Worm (Caenorhabditis elegans) whole organism, L1 larva: Measurements from ENCODE around the gene vig-1.

Experiments
- C04F5.9 ChIP-seq: sonication (generic microtip); optimal IDR thresholded peaks from 2 replicates; lab custom pipeline; 2016; ENCODE audit warnings: missing genetic modification characterization, missing compliant biosample characterization
- C16A3.4 ChIP-seq: fragments of 150-350 bp; optimal IDR thresholded peaks from 2 replicates; lab custom pipeline; 2014; ENCODE audit warnings: missing biosample characterization, missing genetic modification characterization
- C34B4.2 ChIP-seq: sonication (generic microtip); optimal IDR thresholded peaks from 2 replicates; lab custom pipeline; 2017; ENCODE audit warnings: mild to moderate bottlenecking, missing genetic modification characterization, missing compliant biosample characterization
- F16B12.6 ChIP-seq: fragments of 150-350 bp; optimal IDR thresholded peaks from 2 replicates; lab custom pipeline; 2014; ENCODE audit warnings: missing biosample characterization, missing genetic modification characterization
- aly-2 ChIP-seq: fragments of 150-350 bp; optimal IDR thresholded peaks from 2 replicates; lab custom pipeline; 2014; ENCODE audit warnings: missing biosample characterization, missing genetic modification characterization
- ceh-82 ChIP-seq, 3 experiments: fragments of 150-350 bp in 1 of 3; sonication (generic microtip) in 2 of 3; optimal IDR thresholded peaks; 2 replicates each; lab custom pipeline; 2014 to 2017; ENCODE audit warnings: missing biosample characterization in 3 of 3, missing genetic modification characterization in 3 of 3
- ceh-90 ChIP-seq: sonication (generic microtip); optimal IDR thresholded peaks from 2 replicates; lab custom pipeline; 2016; ENCODE audit warnings: missing genetic modification characterization, missing compliant biosample characterization
- ces-1 ChIP-seq: fragments of 150-350 bp; optimal IDR thresholded peaks from 2 replicates; lab custom pipeline; 2014; ENCODE audit warnings: missing biosample characterization, missing genetic modification reagents, missing genetic modification characterization
- dpl-1 ChIP-seq, 3 experiments: fragments of 150-350 bp in 2 of 3; sonication (generic microtip) in 1 of 3; optimal IDR thresholded peaks; 2 replicates each; lab custom pipeline; 2014 to 2017; ENCODE audit warnings: missing biosample characterization in 3 of 3, missing genetic modification characterization in 3 of 3, missing genetic modification reagents in 3 of 3
- efl-1 ChIP-seq, 4 experiments: fragments of 150-350 bp; optimal IDR thresholded peaks in 3 of 4; peaks in 1 of 4; 1 replicate in 1 of 4; 2 replicates in 3 of 4; lab custom pipeline; 2014; ENCODE audit warnings: missing biosample characterization in 2 of 4, missing genetic modification characterization in 2 of 4, missing genetic modification reagents in 2 of 4
- efl-3 ChIP-seq: fragments of 200-800 bp; sonication (Bioruptor generic); optimal IDR thresholded peaks from 2 replicates; lab custom pipeline; 2018; ENCODE audit warnings: mild to moderate bottlenecking, missing genetic modification characterization, missing compliant biosample characterization
- elt-2 ChIP-seq: sonication (generic microtip); optimal IDR thresholded peaks from 2 replicates; lab custom pipeline; 2016; ENCODE audit warnings: missing genetic modification characterization, mild to moderate bottlenecking, inconsistent platforms, missing compliant biosample characterization, missing genetic modification reagents
- ets-5 ChIP-seq: fragments of 200-800 bp; sonication (Bioruptor generic); IDR thresholded peaks from 2 replicates; pipeline ENCODE4 v1.3.6; 2022; ENCODE audit warnings: missing genetic modification characterization, missing compliant biosample characterization
- fkh-10 ChIP-seq: sonication (generic microtip); optimal IDR thresholded peaks from 2 replicates; lab custom pipeline; 2017; ENCODE audit warnings: missing biosample characterization, missing genetic modification reagents, missing genetic modification characterization
- fkh-8 ChIP-seq: sonication (generic microtip); optimal IDR thresholded peaks from 2 replicates; lab custom pipeline; 2016; ENCODE audit warnings: mild to moderate bottlenecking, missing genetic modification characterization, missing compliant biosample characterization
- hlh-4 ChIP-seq: sonication (generic microtip); optimal IDR thresholded peaks from 2 replicates; lab custom pipeline; 2016; ENCODE audit warnings: mild to moderate bottlenecking, missing genetic modification characterization, missing compliant biosample characterization
- isw-1 ChIP-seq: fragments of 200-800 bp; sonication (Bioruptor generic); IDR thresholded peaks from 2 replicates; pipeline ENCODE4 v1.3.6; 2022; ENCODE audit warnings: missing genetic modification characterization, missing compliant biosample characterization
- jun-1 ChIP-seq: fragments of 150-350 bp; optimal IDR thresholded peaks from 2 replicates; lab custom pipeline; 2014; ENCODE audit warnings: missing biosample characterization, missing genetic modification reagents, missing genetic modification characterization
- lin-13 ChIP-seq: fragments of 150-350 bp; optimal IDR thresholded peaks from 2 replicates; lab custom pipeline; 2014; ENCODE audit warnings: missing biosample characterization, missing genetic modification reagents, missing genetic modification characterization
- lin-14 ChIP-seq: fragments of 200-800 bp; sonication (Bioruptor generic); optimal IDR thresholded peaks from 2 replicates; lab custom pipeline; 2018; ENCODE audit warnings: mild to moderate bottlenecking, missing genetic modification characterization, moderate library complexity, missing compliant biosample characterization
- lir-3 ChIP-seq: sonication (generic microtip); optimal IDR thresholded peaks from 2 replicates; lab custom pipeline; 2016; ENCODE audit warnings: mild to moderate bottlenecking, missing genetic modification characterization, moderate library complexity, missing compliant biosample characterization; ENCODE audit not compliant: poor library complexity
- lsy-2 ChIP-seq, 2 experiments: fragments of 150-350 bp; optimal IDR thresholded peaks; 2 replicates each; lab custom pipeline; 2014; ENCODE audit warnings: missing biosample characterization in 2 of 2, missing genetic modification characterization in 2 of 2
- mef-2 ChIP-seq: fragments of 150-350 bp; optimal IDR thresholded peaks from 2 replicates; lab custom pipeline; 2014; ENCODE audit warnings: missing biosample characterization, missing genetic modification characterization
- mep-1 ChIP-seq: fragments of 150-350 bp; optimal IDR thresholded peaks from 2 replicates; lab custom pipeline; 2014; ENCODE audit warnings: missing biosample characterization, missing genetic modification characterization
- nhr-11 ChIP-seq: fragments of 150-350 bp; optimal IDR thresholded peaks from 2 replicates; lab custom pipeline; 2014; ENCODE audit warnings: missing biosample characterization, missing genetic modification characterization
- nhr-47 ChIP-seq: sonication (generic microtip); optimal IDR thresholded peaks from 2 replicates; lab custom pipeline; 2016; ENCODE audit warnings: mild to moderate bottlenecking, missing genetic modification characterization, moderate library complexity, missing compliant biosample characterization
- nhr-71 ChIP-seq: sonication (generic microtip); optimal IDR thresholded peaks from 2 replicates; lab custom pipeline; 2016; ENCODE audit warnings: mild to moderate bottlenecking, missing genetic modification characterization, moderate library complexity, missing compliant biosample characterization
- nhr-77 ChIP-seq: fragments of 150-350 bp; optimal IDR thresholded peaks from 2 replicates; lab custom pipeline; 2014; ENCODE audit warnings: missing biosample characterization, missing genetic modification characterization
- nhr-85 ChIP-seq: sonication (generic microtip); peaks from one replicate; lab custom pipeline; 2016; ENCODE audit warnings: missing genetic modification characterization, inconsistent platforms, missing compliant biosample characterization
- sup-37 ChIP-seq: fragments of 200-800 bp; sonication (Bioruptor generic); optimal IDR thresholded peaks from 2 replicates; lab custom pipeline; 2018; ENCODE audit warnings: mild to moderate bottlenecking, missing genetic modification characterization, missing compliant biosample characterization
- unc-30 ChIP-seq: sonication (generic microtip); optimal IDR thresholded peaks from 2 replicates; lab custom pipeline; 2017; ENCODE audit warnings: missing biosample characterization, missing genetic modification characterization
- unc-86 ChIP-seq: sonication (generic microtip); optimal IDR thresholded peaks from 2 replicates; lab custom pipeline; 2016; ENCODE audit warnings: missing genetic modification characterization, missing compliant biosample characterization
- ztf-4 ChIP-seq: fragments of 150-350 bp; optimal IDR thresholded peaks from 2 replicates; lab custom pipeline; 2014; ENCODE audit warnings: missing biosample characterization, missing genetic modification characterization

The vig-1 gene

DNA sequence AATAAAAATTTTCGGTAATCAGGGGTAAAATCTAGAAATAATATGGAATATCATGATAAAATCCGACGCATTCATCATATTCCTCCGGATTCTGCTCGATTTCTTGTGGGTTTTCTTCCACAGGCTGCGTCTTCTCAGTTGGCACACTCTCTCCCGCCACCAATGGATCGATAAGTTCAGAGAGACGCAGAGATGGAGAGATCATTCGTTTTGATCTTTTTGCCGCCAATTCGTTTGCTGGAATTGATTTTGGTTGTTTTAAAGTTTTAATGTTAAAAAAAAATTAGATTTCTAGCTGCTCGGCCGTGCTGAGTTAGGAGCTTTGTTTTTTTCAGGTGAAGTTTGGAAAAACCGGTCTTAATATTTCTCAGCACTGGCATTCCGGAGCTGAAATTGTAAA, 36.4 kb downstream of the vig-1 start:
- TF ChIP-seq ets-5 (GFP tag; lab: Robert Waterston, UW) (no peak), efl-1 (optimal IDR thresholded peaks at IDR 0.05; lab: Kevin White, UChicago) (peak in 1 of 2 experiments; percentile 54), efl-1 (GFP tag; optimal IDR thresholded peaks at IDR 0.05 in 1 of 2; lab: Kevin White, UChicago) (peak in 1 of 2 experiments; percentile 59), ceh-90 (tag; lab: Kevin White, UChicago) (no peak)

DNA sequence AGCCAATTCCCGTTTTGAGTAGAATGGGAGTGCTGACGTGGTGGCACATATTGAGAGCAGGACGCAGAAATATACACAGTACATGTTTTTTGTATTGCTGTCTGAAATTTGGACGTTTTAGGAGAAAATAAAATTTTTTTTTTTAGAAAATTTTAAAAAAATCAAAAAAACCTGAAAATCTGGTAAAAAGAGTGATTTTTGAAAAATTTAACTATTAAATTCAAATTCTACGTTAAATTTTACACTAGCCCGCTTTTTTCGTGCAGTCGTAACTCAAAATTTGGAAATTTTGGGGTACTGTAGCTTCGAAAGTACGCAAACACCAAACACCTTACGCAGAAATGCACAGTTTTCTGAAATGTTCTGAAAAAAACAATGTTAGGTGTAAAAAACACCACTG, 37.1 kb downstream of the vig-1 start, which contains the start of gene C13A10.2:
Gene C13A10.2 (minus strand): TSS at position 101 of the 400 bp plus-strand sequence.
- TF ChIP-seq lsy-2 (tag; optimal IDR thresholded peaks at IDR 0.05; lab: Kevin White, UChicago), result peak in 1 of 2 experiments; percentile 9
- TF ChIP-seq fkh-8 (tag; lab: Kevin White, UChicago), result no peak

DNA sequence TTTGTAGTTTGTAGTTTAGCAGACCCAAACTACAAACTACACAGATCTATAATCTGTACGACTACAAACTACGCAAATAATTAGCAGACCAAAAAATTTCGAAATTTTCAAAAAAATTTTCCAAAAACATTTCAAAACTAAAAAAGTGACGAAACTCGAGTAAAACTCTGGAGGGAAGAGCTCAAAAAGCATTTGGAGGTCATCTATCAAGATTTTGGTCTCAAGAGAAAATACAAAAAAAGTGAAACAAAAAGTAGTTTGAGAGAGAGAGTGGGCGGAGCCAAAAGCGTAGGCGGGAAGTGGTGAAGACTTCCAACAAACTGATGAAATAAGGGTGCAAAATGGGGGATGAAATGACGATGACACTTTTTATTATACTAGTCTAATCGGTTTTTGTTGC, 39.4 kb downstream of the vig-1 start:
- TF ChIP-seq nhr-11 (tag; lab: Kevin White, UChicago) (no peak), unc-30 (tag; lab: Kevin White, UChicago) (no peak), fkh-10 (GFP tag; lab: Kevin White, UChicago) (no peak), nhr-47 (no peak), efl-3 (GFP tag; lab: Kevin White, UChicago) (no peak), C16A3.4 (no peak)

DNA sequence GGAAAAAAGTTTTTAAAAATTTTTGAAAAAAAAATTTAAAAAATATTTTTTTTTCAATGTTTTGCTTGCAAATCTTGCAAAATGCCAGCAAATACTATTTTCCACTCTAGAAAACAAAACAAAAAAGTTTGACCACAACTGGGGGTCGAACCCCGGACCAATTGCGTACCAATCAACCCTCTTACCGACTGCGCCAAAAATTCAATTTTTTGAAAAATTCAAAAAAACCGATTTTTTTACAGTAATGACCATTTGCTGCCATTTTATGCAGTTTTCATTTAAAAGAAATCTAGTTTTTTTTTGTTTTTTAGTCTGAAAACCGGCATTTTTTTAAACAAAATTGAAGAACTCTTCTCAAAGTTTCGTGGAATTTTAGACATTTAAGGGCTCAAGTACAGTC, 41.6 kb downstream of the vig-1 start:
- TF ChIP-seq isw-1 (GFP tag; lab: Robert Waterston, UW) (no peak), lsy-2 (tag; optimal IDR thresholded peaks at IDR 0.05; lab: Kevin White, UChicago) (no peak), C34B4.2 (tag; lab: Kevin White, UChicago) (no peak)

DNA sequence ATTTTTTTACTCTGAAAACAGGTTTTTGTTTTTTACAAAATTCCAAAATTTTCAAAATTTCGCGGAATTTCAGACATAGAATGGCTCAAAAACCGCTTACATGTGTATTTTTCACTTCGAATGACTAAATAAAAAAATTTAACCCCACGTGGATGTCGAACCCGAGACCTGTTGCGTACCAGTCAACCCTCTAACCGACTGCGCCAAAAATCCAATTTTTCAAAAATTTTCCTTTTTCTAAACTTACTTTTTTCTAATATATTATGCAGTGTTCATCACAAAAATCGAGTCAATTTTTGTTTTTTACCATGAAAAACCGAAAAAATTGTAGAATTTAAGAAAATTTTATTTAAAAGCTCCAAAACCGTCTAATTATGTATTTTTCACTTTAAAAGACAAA, 45.1 kb downstream of the vig-1 start:
- no peak for TF ChIP-seq ces-1
- no peak for TF ChIP-seq aly-2
- no peak for TF ChIP-seq nhr-77 (tag; lab: Kevin White, UChicago)
- TF ChIP-seq nhr-85 (tag; lab: Kevin White, UChicago), result no peak
- no peak for TF ChIP-seq lin-14 (GFP tag; lab: Kevin White, UChicago)
- TF ChIP-seq ets-5 (GFP tag; lab: Robert Waterston, UW), result no peak
- TF ChIP-seq ztf-4 (tag; lab: Kevin White, UChicago), result no peak
- no peak for TF ChIP-seq nhr-47
- TF ChIP-seq F16B12.6 (tag; lab: Kevin White, UChicago), result no peak
- TF ChIP-seq C04F5.9, result no peak
- no peak for TF ChIP-seq elt-2 (tag; lab: Kevin White, UChicago)
- no peak for TF ChIP-seq nhr-71
- no peak for TF ChIP-seq hlh-4
- no peak for TF ChIP-seq jun-1 (tag; lab: Kevin White, UChicago)
- no peak for TF ChIP-seq mef-2
- no peak for TF ChIP-seq C16A3.4
- no peak for TF ChIP-seq sup-37 (GFP tag; lab: Kevin White, UChicago)
- no peak for TF ChIP-seq ceh-82 (tag; optimal IDR thresholded peaks at IDR 0.05; lab: Kevin White, UChicago)
- TF ChIP-seq dpl-1 (GFP tag; optimal IDR thresholded peaks at IDR 0.05; lab: Kevin White, UChicago), result no peak
- no peak for TF ChIP-seq lir-3 (tag; lab: Kevin White, UChicago)

DNA sequence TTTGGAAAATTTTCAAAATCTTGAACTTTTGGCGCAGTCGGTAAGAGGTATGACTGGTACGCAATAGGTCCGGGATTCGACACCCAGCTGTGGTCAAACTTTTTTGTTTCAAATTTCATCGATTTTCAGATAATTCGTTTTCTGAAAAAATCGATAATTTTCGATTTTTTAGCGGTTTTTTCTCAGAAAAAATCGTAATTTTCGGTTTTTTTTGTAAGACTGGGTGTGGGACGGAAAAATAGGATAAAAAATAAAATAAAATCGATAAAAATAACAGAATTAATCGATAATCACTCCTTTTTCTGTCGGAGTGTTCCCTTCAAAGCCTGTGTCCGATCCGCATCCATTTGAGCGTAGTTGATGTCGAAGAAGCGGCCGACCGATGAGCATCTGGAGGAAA, 47.9 kb downstream of the vig-1 start:
- no peak for TF ChIP-seq unc-86 (tag; lab: Kevin White, UChicago)
- no peak for TF ChIP-seq nhr-47
- no peak for TF ChIP-seq mep-1
- no peak for TF ChIP-seq elt-2 (tag; lab: Kevin White, UChicago)
- no peak for TF ChIP-seq lin-13 (GFP tag; lab: Kevin White, UChicago)
